Fruit fly (Drosophila melanogaster) whole organism, embryonic: Measurements from ENCODE around the gene EMC10.

Source experiments
- Atf-2 ChIP-seq: fragments of 200-800 bp; sonication (Bioruptor generic); optimal IDR thresholded peaks from 2 replicates; lab custom pipeline; 2016; ENCODE audit warnings: missing biosample characterization, missing genetic modification characterization
- B-H1 ChIP-seq: fragments of 200-800 bp; sonication (Bioruptor generic); IDR thresholded peaks from 3 replicates; pipeline ENCODE4 v1.3.6; 2022; ENCODE audit warnings: missing biosample characterization, missing genetic modification characterization
- CG10366 ChIP-seq: fragments of 200-800 bp; sonication (Bioruptor generic); IDR thresholded peaks from 2 replicates; pipeline ENCODE4 v1.3.6; 2022; ENCODE audit warnings: missing biosample characterization, missing genetic modification characterization
- CG11093 ChIP-seq: fragments of 200-800 bp; sonication (Bioruptor generic); IDR thresholded peaks from 3 replicates; pipeline ENCODE4 v1.3.6; 2022; ENCODE audit warnings: missing biosample characterization, missing genetic modification characterization
- CG11696 ChIP-seq: fragments of 200-800 bp; sonication (Bioruptor generic); IDR thresholded peaks from 2 replicates; pipeline ENCODE4 v1.3.6; 2022; ENCODE audit warnings: missing biosample characterization, missing genetic modification characterization
- CG12769 ChIP-seq: fragments of 200-800 bp; sonication (Bioruptor generic); optimal IDR thresholded peaks from 2 replicates; lab custom pipeline; 2019; ENCODE audit warnings: missing biosample characterization, mild to moderate bottlenecking, missing genetic modification characterization, moderate library complexity
- CG16779 ChIP-seq: fragments of 200-800 bp; sonication (Bioruptor generic); IDR thresholded peaks from 2 replicates; pipeline ENCODE4 v1.3.6; 2022; ENCODE audit warnings: missing biosample characterization, missing genetic modification characterization
- CG17328 ChIP-seq: fragments of 200-800 bp; sonication (Bioruptor generic); IDR thresholded peaks from 2 replicates; pipeline ENCODE4 v1.3.6; 2022; ENCODE audit warnings: missing biosample characterization, missing genetic modification characterization
- CG18599 ChIP-seq: fragments of 200-800 bp; sonication (Bioruptor generic); optimal IDR thresholded peaks from 3 replicates; lab custom pipeline; 2017; ENCODE audit warnings: missing biosample characterization, missing genetic modification characterization, mild to moderate bottlenecking, moderate library complexity, missing genetic modification reagents
- CG2889 ChIP-seq: fragments of 200-800 bp; sonication (Bioruptor generic); IDR thresholded peaks from 3 replicates; pipeline ENCODE4 v1.3.6; 2022; ENCODE audit warnings: missing biosample characterization, missing genetic modification characterization
- CG3838 ChIP-seq: fragments of 200-800 bp; sonication (Bioruptor generic); optimal IDR thresholded peaks from 3 replicates; lab custom pipeline; 2016; ENCODE audit warnings: missing biosample characterization, missing genetic modification characterization
- CG3995 ChIP-seq: fragments of 200-800 bp; sonication (Bioruptor generic); optimal IDR thresholded peaks from 3 replicates; lab custom pipeline; 2016; ENCODE audit warnings: missing biosample characterization, missing genetic modification characterization
- CG4404 ChIP-seq: fragments of 200-800 bp; sonication (Bioruptor generic); IDR thresholded peaks from 2 replicates; pipeline ENCODE4 v1.3.6; 2022; ENCODE audit warnings: missing biosample characterization, missing genetic modification characterization
- CG7357 ChIP-seq: fragments of 200-800 bp; sonication (Bioruptor generic); IDR thresholded peaks from 3 replicates; pipeline ENCODE4 v1.3.6; 2022; ENCODE audit warnings: missing biosample characterization, missing genetic modification characterization
- CG7556 ChIP-seq: fragments of 200-800 bp; sonication (Bioruptor generic); optimal IDR thresholded peaks from 2 replicates; lab custom pipeline; 2017; ENCODE audit warnings: missing biosample characterization, mild to moderate bottlenecking, missing genetic modification characterization
- CG7786 ChIP-seq: fragments of 200-800 bp; sonication (Bioruptor generic); optimal IDR thresholded peaks from 2 replicates; lab custom pipeline; 2016; ENCODE audit warnings: missing biosample characterization, missing genetic modification characterization
- CG8359 ChIP-seq: fragments of 200-800 bp; sonication (Bioruptor generic); optimal IDR thresholded peaks from 2 replicates; lab custom pipeline; 2017; ENCODE audit warnings: missing biosample characterization, mild to moderate bottlenecking, missing genetic modification characterization, borderline replicate concordance
- Camta ChIP-seq: fragments of 200-800 bp; sonication (Bioruptor generic); optimal IDR thresholded peaks from 2 replicates; lab custom pipeline; 2016; ENCODE audit warnings: missing biosample characterization, missing genetic modification characterization
- Dad ChIP-seq: fragments of 200-800 bp; sonication (Bioruptor generic); optimal IDR thresholded peaks from 3 replicates; lab custom pipeline; 2016; ENCODE audit warnings: missing biosample characterization, missing genetic modification characterization
- Hmr ChIP-seq: fragments of 200-800 bp; sonication (Bioruptor generic); optimal IDR thresholded peaks from 3 replicates; lab custom pipeline; 2017; ENCODE audit warnings: mild to moderate bottlenecking, missing biosample characterization, missing genetic modification reagents, missing genetic modification characterization
- Hr78 ChIP-seq, 2 experiments: fragments of 200-800 bp in 1 of 2; fragments of >200 bp in 1 of 2; sonication (Bioruptor generic) in 1 of 2; optimal IDR thresholded peaks; 2 replicates each; lab custom pipeline; 2017 to 2019; ENCODE audit warnings: missing biosample characterization in 2 of 2, missing genetic modification characterization in 2 of 2, mild to moderate bottlenecking in 1 of 2, moderate library complexity in 1 of 2
- Meics ChIP-seq: fragments of 200-800 bp; sonication (Bioruptor generic); optimal IDR thresholded peaks from 2 replicates; lab custom pipeline; 2017; ENCODE audit warnings: missing biosample characterization, mild to moderate bottlenecking, missing genetic modification characterization
- Mes4 ChIP-seq: fragments of 200-800 bp; sonication (Bioruptor generic); optimal IDR thresholded peaks from 2 replicates; lab custom pipeline; 2016; ENCODE audit warnings: missing biosample characterization, missing genetic modification characterization
- NC2α ChIP-seq: fragments of 200-800 bp; sonication (Bioruptor generic); optimal IDR thresholded peaks from 2 replicates; lab custom pipeline; 2016; ENCODE audit warnings: missing biosample characterization, missing genetic modification characterization
- NK7.1 ChIP-seq: fragments of 200-800 bp; sonication (Bioruptor generic); optimal IDR thresholded peaks from 3 replicates; lab custom pipeline; 2016; ENCODE audit warnings: missing biosample characterization, missing genetic modification characterization
- Nf-YC ChIP-seq: fragments of 200-800 bp; optimal IDR thresholded peaks from 3 replicates; lab custom pipeline; 2019; ENCODE audit warnings: missing biosample characterization, mild to moderate bottlenecking, missing genetic modification characterization, moderate library complexity
- Ravus ChIP-seq: fragments of 200-800 bp; sonication (Bioruptor generic); IDR thresholded peaks from 2 replicates; pipeline ENCODE4 v1.3.6; 2022; ENCODE audit warnings: missing biosample characterization, missing genetic modification characterization
- Sry-β ChIP-seq: fragments of 200-800 bp; sonication (Bioruptor generic); optimal IDR thresholded peaks from 2 replicates; lab custom pipeline; 2018; ENCODE audit warnings: missing biosample characterization, mild to moderate bottlenecking, missing genetic modification characterization, moderate library complexity
- Taf1 ChIP-seq: fragments of 200-800 bp; sonication (Bioruptor generic); IDR thresholded peaks from 2 replicates; pipeline ENCODE4 v1.3.6; 2022; ENCODE audit warnings: missing biosample characterization, missing genetic modification characterization
- Trl ChIP-seq, 3 experiments: fragments of >200 bp in 2 of 3; fragments of 200-800 bp in 1 of 3; sonication (Bioruptor generic) in 1 of 3; optimal IDR thresholded peaks; 2 replicates in 1 of 3; 3 replicates in 2 of 3; lab custom pipeline; 2016 to 2017; ENCODE audit warnings: missing biosample characterization in 1 of 3, missing genetic modification characterization in 1 of 3
- chm ChIP-seq: fragments of 200-800 bp; sonication (Bioruptor generic); IDR thresholded peaks from 2 replicates; pipeline ENCODE4 v1.3.6; 2022; ENCODE audit warnings: missing biosample characterization, missing genetic modification characterization
- dmrt11E ChIP-seq: fragments of 200-800 bp; sonication (Bioruptor generic); optimal IDR thresholded peaks from 3 replicates; lab custom pipeline; 2018; ENCODE audit warnings: missing biosample characterization, mild to moderate bottlenecking, missing genetic modification characterization, moderate library complexity
- fd64A ChIP-seq: fragments of 200-800 bp; sonication (Bioruptor generic); optimal IDR thresholded peaks from 3 replicates; lab custom pipeline; 2018; ENCODE audit warnings: missing biosample characterization, mild to moderate bottlenecking, missing genetic modification characterization
- ftz-f1 ChIP-seq: fragments of 200-800 bp; sonication (Bioruptor generic); optimal IDR thresholded peaks from 2 replicates; lab custom pipeline; 2016; ENCODE audit warnings: missing biosample characterization, missing genetic modification characterization
- gem ChIP-seq: fragments of 200-800 bp; sonication (Bioruptor generic); optimal IDR thresholded peaks from 2 replicates; lab custom pipeline; 2019; ENCODE audit warnings: missing biosample characterization, mild to moderate bottlenecking, missing genetic modification characterization, moderate library complexity
- gt ChIP-seq: fragments of 200-800 bp; sonication (Bioruptor generic); IDR thresholded peaks from 2 replicates; pipeline ENCODE4 v1.3.6; 2022; ENCODE audit warnings: missing biosample characterization, missing genetic modification characterization
- h ChIP-seq: fragments of >200 bp; optimal IDR thresholded peaks from 2 replicates; lab custom pipeline; 2017
- hkb ChIP-seq, 2 experiments: fragments of 200-800 bp in 1 of 2; fragments of >200 bp in 1 of 2; sonication (Bioruptor generic) in 1 of 2; IDR thresholded peaks in 1 of 2; optimal IDR thresholded peaks in 1 of 2; 2 replicates each; pipeline versions ENCODE4 v1.3.6 to Lab custom; 2017 to 2022; ENCODE audit warnings: missing biosample characterization in 1 of 2, missing genetic modification characterization in 1 of 2
- jigr1 ChIP-seq: fragments of 200-800 bp; sonication (Bioruptor generic); IDR thresholded peaks from 3 replicates; pipeline ENCODE4 v1.3.6; 2022; ENCODE audit warnings: missing biosample characterization, missing genetic modification characterization
- kah ChIP-seq: fragments of 200-800 bp; sonication (Bioruptor generic); optimal IDR thresholded peaks from 2 replicates; lab custom pipeline; 2018; ENCODE audit warnings: missing biosample characterization, mild to moderate bottlenecking, missing genetic modification characterization
- mam ChIP-seq: fragments of 200-800 bp; sonication (Bioruptor generic); optimal IDR thresholded peaks from 3 replicates; lab custom pipeline; 2016; ENCODE audit warnings: missing biosample characterization, missing genetic modification characterization
- pnt ChIP-seq: fragments of 200-800 bp; sonication (Bioruptor generic); optimal IDR thresholded peaks from 3 replicates; lab custom pipeline; 2016; ENCODE audit warnings: missing biosample characterization, missing genetic modification characterization
- prd ChIP-seq, 3 experiments: fragments of >200 bp in 2 of 3; fragments of 200-800 bp in 1 of 3; sonication (Bioruptor generic) in 1 of 3; optimal IDR thresholded peaks in 2 of 3; IDR thresholded peaks in 1 of 3; 2 replicates in 2 of 3; 3 replicates in 1 of 3; pipeline versions ENCODE4 v1.3.6 to Lab custom; 2017 to 2022; ENCODE audit warnings: missing biosample characterization in 1 of 3, missing genetic modification characterization in 1 of 3
- pros ChIP-seq: fragments of 200-800 bp; sonication (Bioruptor generic); optimal IDR thresholded peaks from 3 replicates; lab custom pipeline; 2019; ENCODE audit warnings: missing biosample characterization, mild to moderate bottlenecking, missing genetic modification characterization, moderate library complexity
- rib ChIP-seq: fragments of 200-800 bp; sonication (Bioruptor generic); IDR thresholded peaks from 2 replicates; pipeline ENCODE4 v1.3.6; 2022; ENCODE audit warnings: missing biosample characterization, missing genetic modification characterization
- schlank ChIP-seq: fragments of 200-800 bp; sonication (Bioruptor generic); optimal IDR thresholded peaks from 2 replicates; lab custom pipeline; 2018; ENCODE audit warnings: missing biosample characterization, mild to moderate bottlenecking, missing genetic modification characterization
- sim ChIP-seq: fragments of 200-800 bp; sonication (Bioruptor generic); IDR thresholded peaks from 2 replicates; pipeline ENCODE4 v1.3.6; 2022; ENCODE audit warnings: missing biosample characterization, missing genetic modification characterization
- ssp ChIP-seq: fragments of 200-800 bp; sonication (Bioruptor generic); IDR thresholded peaks from 2 replicates; pipeline ENCODE4 v1.3.6; 2022; ENCODE audit warnings: missing biosample characterization, missing genetic modification characterization
- unc-4 ChIP-seq: fragments of 200-800 bp; sonication (Bioruptor generic); IDR thresholded peaks from 2 replicates; pipeline ENCODE4 v1.3.6; 2022; ENCODE audit warnings: missing biosample characterization, missing genetic modification characterization; ENCODE audit not compliant: partially characterized antibody
- zf30C ChIP-seq: fragments of 200-800 bp; sonication (Bioruptor generic); optimal IDR thresholded peaks from 3 replicates; lab custom pipeline; 2018; ENCODE audit warnings: missing biosample characterization, mild to moderate bottlenecking, missing genetic modification characterization
- zfh2 ChIP-seq: fragments of 200-800 bp; sonication (Bioruptor generic); optimal IDR thresholded peaks from 2 replicates; lab custom pipeline; 2016; ENCODE audit warnings: missing biosample characterization, missing genetic modification characterization

Gene EMC10

DNA sequence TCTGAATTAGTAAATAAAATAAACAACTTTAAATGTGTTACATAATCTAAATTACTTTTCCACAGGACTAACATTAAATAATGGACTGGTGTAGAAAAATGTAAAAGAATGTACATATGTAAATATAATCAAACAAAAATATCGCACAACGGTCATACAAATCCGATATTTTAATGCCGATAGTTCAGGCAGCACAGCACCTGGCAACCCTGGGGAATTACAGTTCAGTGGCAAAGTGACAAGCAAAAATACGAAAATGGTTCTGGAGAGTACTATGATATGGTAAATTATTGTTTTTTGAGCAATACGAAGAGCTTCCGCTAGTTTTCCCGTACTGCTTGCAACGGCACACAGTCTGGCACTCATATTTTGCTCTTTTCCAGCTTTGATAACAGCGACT lies 37.1 kb upstream of the EMC10 start, which contains the start of gene Rpn10 (continued):
- TF ChIP-seq CG11696 (GFP tag; lab: Robert Waterston, UW) (no peak), CG2889 (GFP tag; lab: Robert Waterston, UW) (no peak), CG7556 (no peak), CG16779 (GFP tag; lab: Robert Waterston, UW) (no peak), CG11093 (no peak), CG4404 (GFP tag; lab: Robert Waterston, UW) (no peak), mam (GFP tag; lab: Kevin White, UChicago) (peak; percentile 38), Atf-2 (GFP tag; lab: Kevin White, UChicago) (no peak), Ravus (GFP tag; lab: Robert Waterston, UW) (no peak), CG7357 (GFP tag; lab: Robert Waterston, UW) (no peak), hkb (optimal IDR thresholded peaks at IDR 0.05; lab: Kevin White, UChicago) (no peak), hkb (GFP tag; IDR thresholded peaks at IDR 0.05; lab: Robert Waterston, UW) (no peak; the same call in 1 of the 2 replicates), Mes4 (GFP tag; lab: Kevin White, UChicago) (no peak), pros (GFP tag; lab: Kevin White, UChicago) (no peak), kah (GFP tag; lab: Kevin White, UChicago) (no peak), Camta (no peak), CG7786 (GFP tag; lab: Kevin White, UChicago) (no peak), zf30C (GFP tag; lab: Kevin White, UChicago) (peak; percentile 78), CG3838 (GFP tag; lab: Kevin White, UChicago) (no peak), rib (GFP tag; lab: Robert Waterston, UW) (no peak), CG12769 (tag; lab: Kevin White, UChicago) (no peak), NK7.1 (GFP tag; lab: Kevin White, UChicago) (no peak), Taf1 (GFP tag; lab: Robert Waterston, UW) (no peak), sim (no peak), schlank (tag; lab: Kevin White, UChicago) (no peak), CG3995 (GFP tag; lab: Kevin White, UChicago) (peak; percentile 43), Dad (GFP tag; lab: Kevin White, UChicago) (no peak), Sry-β (GFP tag; lab: Kevin White, UChicago) (no peak), Meics (GFP tag; lab: Kevin White, UChicago) (no peak), h (lab: Kevin White, UChicago) (no peak), Hmr (no peak), CG8359 (GFP tag; lab: Kevin White, UChicago) (no peak), Hr78 (GFP tag; optimal IDR thresholded peaks at IDR 0.05; lab: Kevin White, UChicago) (peak in 1 of 2 experiments; percentile 99), pnt (GFP tag; lab: Kevin White, UChicago) (no peak), CG18599 (GFP tag; lab: Kevin White, UChicago) (no peak), ssp (GFP tag; lab: Robert Waterston, UW) (no peak), Nf-YC (tag; lab: Kevin White, UChicago) (no peak), CG17328 (GFP tag; lab: Robert Waterston, UW) (no peak), unc-4 (GFP tag; lab: Robert Waterston, UW) (peak; percentile 97), Trl (optimal IDR thresholded peaks at IDR 0.05; lab: Kevin White, UChicago) (no peak), Trl (GFP tag; optimal IDR thresholded peaks at IDR 0.05; lab: Kevin White, UChicago) (no peak), chm (GFP tag; lab: Robert Waterston, UW) (no peak), CG10366 (GFP tag; lab: Robert Waterston, UW) (no peak), ftz-f1 (GFP tag; lab: Kevin White, UChicago) (no peak), dmrt11E (tag; lab: Kevin White, UChicago) (peak; percentile 17), NC2α (GFP tag; lab: Kevin White, UChicago) (peak; percentile 17), gem (tag; lab: Kevin White, UChicago) (no peak), fd64A (GFP tag; lab: Kevin White, UChicago) (no peak), prd (optimal IDR thresholded peaks at IDR 0.05; lab: Kevin White, UChicago) (no peak), prd (GFP tag; IDR thresholded peaks at IDR 0.05; lab: Robert Waterston, UW) (no peak), B-H1 (GFP tag; lab: Robert Waterston, UW) (no peak), zfh2 (GFP tag; lab: Kevin White, UChicago) (peak; percentile 27), gt (GFP tag; lab: Robert Waterston, UW) (no peak), jigr1 (no peak)
